Worm (Caenorhabditis elegans) whole organism, L1 larva: ENCODE measurements around the gene wrt-5.
A peak's percentile ranks its signal among the peaks of the same experiment; 100 is the strongest.

Experiments
- C04F5.9 ChIP-seq: sonication (generic microtip); optimal IDR thresholded peaks from 2 replicates; lab custom pipeline; 2016; ENCODE audit warnings: missing genetic modification characterization, missing compliant biosample characterization
- C34B4.2 ChIP-seq: sonication (generic microtip); optimal IDR thresholded peaks from 2 replicates; lab custom pipeline; 2017; ENCODE audit warnings: mild to moderate bottlenecking, missing genetic modification characterization, missing compliant biosample characterization
- alr-1 ChIP-seq: fragments of 200-800 bp; sonication (Bioruptor generic); optimal IDR thresholded peaks from 2 replicates; lab custom pipeline; 2018; ENCODE audit warnings: borderline replicate concordance, mild to moderate bottlenecking, missing genetic modification characterization, missing compliant biosample characterization
- aly-2 ChIP-seq: fragments of 150-350 bp; optimal IDR thresholded peaks from 2 replicates; lab custom pipeline; 2014; ENCODE audit warnings: missing biosample characterization, missing genetic modification characterization
- ama-1 ChIP-seq: fragments of 150-350 bp; optimal IDR thresholded peaks from 2 replicates; lab custom pipeline; 2014
- ceh-82 ChIP-seq, 3 experiments: fragments of 150-350 bp in 1 of 3; sonication (generic microtip) in 2 of 3; optimal IDR thresholded peaks; 2 replicates each; lab custom pipeline; 2014 to 2017; ENCODE audit warnings: missing biosample characterization in 3 of 3, missing genetic modification characterization in 3 of 3
- ceh-90 ChIP-seq: sonication (generic microtip); optimal IDR thresholded peaks from 2 replicates; lab custom pipeline; 2016; ENCODE audit warnings: missing genetic modification characterization, missing compliant biosample characterization
- dpl-1 ChIP-seq, 3 experiments: fragments of 150-350 bp in 2 of 3; sonication (generic microtip) in 1 of 3; optimal IDR thresholded peaks; 2 replicates each; lab custom pipeline; 2014 to 2017; ENCODE audit warnings: missing biosample characterization in 3 of 3, missing genetic modification characterization in 3 of 3, missing genetic modification reagents in 3 of 3
- dsc-1 ChIP-seq: sonication (generic microtip); optimal IDR thresholded peaks from 2 replicates; lab custom pipeline; 2016; ENCODE audit warnings: mild to moderate bottlenecking, missing genetic modification characterization, missing compliant biosample characterization
- efl-1 ChIP-seq, 4 experiments: fragments of 150-350 bp; optimal IDR thresholded peaks in 3 of 4; peaks in 1 of 4; 1 replicate in 1 of 4; 2 replicates in 3 of 4; lab custom pipeline; 2014; ENCODE audit warnings: missing biosample characterization in 2 of 4, missing genetic modification characterization in 2 of 4, missing genetic modification reagents in 2 of 4
- elt-2 ChIP-seq: sonication (generic microtip); optimal IDR thresholded peaks from 2 replicates; lab custom pipeline; 2016; ENCODE audit warnings: missing genetic modification characterization, mild to moderate bottlenecking, inconsistent platforms, missing compliant biosample characterization, missing genetic modification reagents
- elt-3 ChIP-seq, 6 experiments: fragments of 150-350 bp in 1 of 6; sonication (generic microtip); optimal IDR thresholded peaks; 2 replicates each; lab custom pipeline; 2017 to 2018; ENCODE audit warnings: missing biosample characterization in 6 of 6, missing genetic modification characterization in 6 of 6, inconsistent platforms in 1 of 6
- fkh-10 ChIP-seq: sonication (generic microtip); optimal IDR thresholded peaks from 2 replicates; lab custom pipeline; 2017; ENCODE audit warnings: missing biosample characterization, missing genetic modification reagents, missing genetic modification characterization
- fkh-8 ChIP-seq: sonication (generic microtip); optimal IDR thresholded peaks from 2 replicates; lab custom pipeline; 2016; ENCODE audit warnings: mild to moderate bottlenecking, missing genetic modification characterization, missing compliant biosample characterization
- hlh-17 ChIP-seq: fragments of 200-800 bp; sonication (Bioruptor generic); optimal IDR thresholded peaks from 2 replicates; lab custom pipeline; 2018; ENCODE audit warnings: missing genetic modification characterization, mild to moderate bottlenecking, missing compliant biosample characterization, moderate library complexity, borderline replicate concordance
- hpl-2 ChIP-seq: fragments of 150-350 bp; optimal IDR thresholded peaks from 2 replicates; lab custom pipeline; 2014; ENCODE audit warnings: missing biosample characterization, missing genetic modification reagents, missing genetic modification characterization
- irx-1 ChIP-seq: sonication (generic microtip); optimal IDR thresholded peaks from 2 replicates; lab custom pipeline; 2016; ENCODE audit warnings: missing genetic modification characterization, missing compliant biosample characterization
- isw-1 ChIP-seq: fragments of 200-800 bp; sonication (Bioruptor generic); IDR thresholded peaks from 2 replicates; pipeline ENCODE4 v1.3.6; 2022; ENCODE audit warnings: missing genetic modification characterization, missing compliant biosample characterization
- lin-13 ChIP-seq: fragments of 150-350 bp; optimal IDR thresholded peaks from 2 replicates; lab custom pipeline; 2014; ENCODE audit warnings: missing biosample characterization, missing genetic modification reagents, missing genetic modification characterization
- lin-14 ChIP-seq: fragments of 200-800 bp; sonication (Bioruptor generic); optimal IDR thresholded peaks from 2 replicates; lab custom pipeline; 2018; ENCODE audit warnings: mild to moderate bottlenecking, missing genetic modification characterization, moderate library complexity, missing compliant biosample characterization
- lin-15B ChIP-seq: fragments of 150-350 bp; sonication (generic microtip); optimal IDR thresholded peaks from 3 replicates; lab custom pipeline; 2014; ENCODE audit warnings: missing biosample characterization, missing genetic modification characterization
- lir-3 ChIP-seq: sonication (generic microtip); optimal IDR thresholded peaks from 2 replicates; lab custom pipeline; 2016; ENCODE audit warnings: mild to moderate bottlenecking, missing genetic modification characterization, moderate library complexity, missing compliant biosample characterization; ENCODE audit not compliant: poor library complexity
- lsy-2 ChIP-seq, 2 experiments: fragments of 150-350 bp; optimal IDR thresholded peaks; 2 replicates each; lab custom pipeline; 2014; ENCODE audit warnings: missing biosample characterization in 2 of 2, missing genetic modification characterization in 2 of 2
- mab-9 ChIP-seq: fragments of 200-800 bp; sonication (Bioruptor generic); IDR thresholded peaks from 2 replicates; pipeline ENCODE4 v1.3.6; 2022; ENCODE audit warnings: missing genetic modification reagents, missing genetic modification characterization, missing compliant biosample characterization
- nhr-19 ChIP-seq: fragments of 200-800 bp; sonication (Bioruptor generic); conservative IDR thresholded peaks from 2 replicates; pipeline ENCODE4 v1.3.6; 2022; ENCODE audit warnings: missing genetic modification characterization, missing compliant biosample characterization
- nhr-237 ChIP-seq: fragments of 150-350 bp; optimal IDR thresholded peaks from 2 replicates; lab custom pipeline; 2014; ENCODE audit warnings: missing biosample characterization, missing genetic modification characterization
- nhr-76 ChIP-seq: sonication (generic microtip); optimal IDR thresholded peaks from 2 replicates; lab custom pipeline; 2017; ENCODE audit warnings: missing biosample characterization, missing genetic modification characterization
- nhr-84 ChIP-seq: sonication (generic microtip); optimal IDR thresholded peaks from 2 replicates; lab custom pipeline; 2017; ENCODE audit warnings: missing biosample characterization, missing genetic modification characterization
- nhr-85 ChIP-seq: sonication (generic microtip); peaks from one replicate; lab custom pipeline; 2016; ENCODE audit warnings: missing genetic modification characterization, inconsistent platforms, missing compliant biosample characterization
- nhr-90 ChIP-seq: sonication (generic microtip); optimal IDR thresholded peaks from 2 replicates; lab custom pipeline; 2016; ENCODE audit warnings: mild to moderate bottlenecking, missing genetic modification characterization, missing compliant biosample characterization; ENCODE audit not compliant: poor library complexity
- pag-3 ChIP-seq: sonication (generic microtip); optimal IDR thresholded peaks from 2 replicates; lab custom pipeline; 2017; ENCODE audit warnings: missing genetic modification characterization, mild to moderate bottlenecking, missing compliant biosample characterization, antibody characterized with exemption, borderline replicate concordance; ENCODE audit not compliant: insufficient read depth
- pqm-1 ChIP-seq: sonication (generic microtip); optimal IDR thresholded peaks from 3 replicates; lab custom pipeline; 2017; ENCODE audit warnings: missing biosample characterization, missing genetic modification characterization
- skn-1 ChIP-seq: fragments of 150-350 bp; optimal IDR thresholded peaks from 2 replicates; lab custom pipeline; 2014; ENCODE audit warnings: missing biosample characterization, missing genetic modification characterization
- snpc-4 ChIP-seq: fragments of 150-350 bp; optimal IDR thresholded peaks from 2 replicates; lab custom pipeline; 2014; ENCODE audit warnings: missing biosample characterization, missing genetic modification characterization
- sox-4 ChIP-seq: sonication (generic microtip); optimal IDR thresholded peaks from 2 replicates; lab custom pipeline; 2016; ENCODE audit warnings: missing genetic modification characterization, missing compliant biosample characterization
- tlp-1 ChIP-seq: fragments of 150-350 bp; optimal IDR thresholded peaks from 2 replicates; lab custom pipeline; 2014; ENCODE audit warnings: missing biosample characterization, missing genetic modification characterization
- unc-30 ChIP-seq: sonication (generic microtip); optimal IDR thresholded peaks from 2 replicates; lab custom pipeline; 2017; ENCODE audit warnings: missing biosample characterization, missing genetic modification characterization
- unc-62 ChIP-seq: fragments of 150-350 bp; optimal IDR thresholded peaks from 2 replicates; lab custom pipeline; 2014; ENCODE audit warnings: missing biosample characterization, missing genetic modification reagents, missing genetic modification characterization
- ztf-11 ChIP-seq, 2 experiments: sonication (generic microtip); optimal IDR thresholded peaks; 2 replicates each; lab custom pipeline; 2016 to 2017; ENCODE audit warnings: missing genetic modification characterization in 2 of 2, missing biosample characterization in 1 of 2, missing compliant biosample characterization in 1 of 2

Gene wrt-5

ce11 chrIV:4019836-4020235 is 31.6 kb downstream of the wrt-5 start (continued):
- TF ChIP-seq snpc-4 (tag; lab: Kevin White, UChicago) (no peak), lin-15B (tag; lab: Kevin White, UChicago) (no peak), pag-3 (peak; percentile 91), mab-9 (GFP tag; lab: Robert Waterston, UW) (no peak), elt-2 (tag; lab: Kevin White, UChicago) (no peak), nhr-85 (tag; lab: Kevin White, UChicago) (peak; percentile 21), nhr-90 (tag; lab: Kevin White, UChicago) (peak; percentile 3), hpl-2 (GFP tag; lab: Kevin White, UChicago) (no peak), lin-13 (peak; percentile 51), tlp-1 (tag; lab: Kevin White, UChicago) (no peak), unc-30 (tag; lab: Kevin White, UChicago) (no peak), aly-2 (tag; lab: Kevin White, UChicago) (peak; percentile 26), hlh-17 (GFP tag; lab: Kevin White, UChicago) (no peak), sox-4 (tag; lab: Kevin White, UChicago) (no peak), nhr-76 (no peak), dsc-1 (tag; lab: Kevin White, UChicago) (peak; percentile 76), skn-1 (tag; lab: Kevin White, UChicago) (peak; percentile 46), efl-1 (optimal IDR thresholded peaks at IDR 0.05; lab: Kevin White, UChicago) (peak; percentile 63 to 71), efl-1 (GFP tag; optimal IDR thresholded peaks at IDR 0.05 in 1 of 2; lab: Kevin White, UChicago) (peak; percentile 37 to 94), C04F5.9 (tag; lab: Kevin White, UChicago) (peak; percentile 5), nhr-237 (tag; lab: Kevin White, UChicago) (no peak), lir-3 (tag; lab: Kevin White, UChicago) (no peak), pqm-1 (tag; lab: Kevin White, UChicago) (no peak), nhr-84 (tag; lab: Kevin White, UChicago) (no peak), fkh-10 (peak; percentile 62), irx-1 (tag; lab: Kevin White, UChicago) (peak; percentile 63), C34B4.2 (tag; lab: Kevin White, UChicago) (no peak), ztf-11 (tag; optimal IDR thresholded peaks at IDR 0.05; lab: Kevin White, UChicago) (no peak), lsy-2 (tag; optimal IDR thresholded peaks at IDR 0.05; lab: Kevin White, UChicago) (peak; percentile 57 to 87), fkh-8 (peak; percentile 62), ceh-90 (tag; lab: Kevin White, UChicago) (no peak), nhr-19 (GFP tag; lab: Robert Waterston, UW) (peak; percentile 51), ama-1 (no peak), alr-1 (tag; lab: Kevin White, UChicago) (no peak), elt-3 (tag; optimal IDR thresholded peaks at IDR 0.05; lab: Kevin White, UChicago) (peak in 1 of 6 experiments; percentile 14), dpl-1 (GFP tag; optimal IDR thresholded peaks at IDR 0.05; lab: Kevin White, UChicago) (peak; percentile 18 to 51 (median 44))
- TF ChIP-seq, all 84 proteins: peak for 43

- TF ChIP-seq isw-1 (GFP tag; lab: Robert Waterston, UW): peak; percentile 3; the same call in 1 of the 2 replicates
- TF ChIP-seq lin-14 (GFP tag; lab: Kevin White, UChicago): peak; percentile 54
- TF ChIP-seq nhr-85 (tag; lab: Kevin White, UChicago): peak; percentile 58
- TF ChIP-seq pag-3: peak; percentile 42
- no peak for TF ChIP-seq unc-62 (GFP tag; lab: Kevin White, UChicago)
- peak in 1 of 3 experiments; percentile 24 for TF ChIP-seq ceh-82 (tag; optimal IDR thresholded peaks at IDR 0.05; lab: Kevin White, UChicago)
Observed at ce11 chrIV:4018692-4019387, 32.6 kb downstream of the wrt-5 start.
